Worm (Caenorhabditis elegans): ENCODE data around the gene Y56A3A.33.

Y56A3A.33 gene

DNA sequence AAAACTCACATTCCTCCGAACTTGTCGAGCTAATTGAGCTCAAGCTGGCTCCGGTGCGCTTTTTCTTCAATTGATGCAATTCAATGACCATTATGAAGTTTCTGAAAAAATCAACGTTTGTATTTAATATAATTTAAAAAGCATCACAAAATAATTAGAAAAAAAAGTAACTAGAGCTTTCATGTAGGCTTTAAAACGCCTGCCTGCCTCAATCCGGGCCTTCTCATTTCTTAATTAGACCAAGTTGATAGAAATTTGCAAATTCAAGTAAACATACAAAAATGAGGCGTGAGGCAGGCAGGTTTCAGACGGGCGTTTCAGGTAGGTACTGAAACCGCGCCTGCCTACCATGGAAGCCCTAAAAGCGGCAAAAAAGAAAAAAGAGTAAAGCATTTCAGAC lies at the start of gene Y56A3A.33:
Gene Y56A3A.33 (minus strand): TSS at position 101 of the 400 bp plus-strand sequence.
- no peak for TF ChIP-seq tag-97 (GFP tag; IDR thresholded peaks at IDR 0.05)

DNA sequence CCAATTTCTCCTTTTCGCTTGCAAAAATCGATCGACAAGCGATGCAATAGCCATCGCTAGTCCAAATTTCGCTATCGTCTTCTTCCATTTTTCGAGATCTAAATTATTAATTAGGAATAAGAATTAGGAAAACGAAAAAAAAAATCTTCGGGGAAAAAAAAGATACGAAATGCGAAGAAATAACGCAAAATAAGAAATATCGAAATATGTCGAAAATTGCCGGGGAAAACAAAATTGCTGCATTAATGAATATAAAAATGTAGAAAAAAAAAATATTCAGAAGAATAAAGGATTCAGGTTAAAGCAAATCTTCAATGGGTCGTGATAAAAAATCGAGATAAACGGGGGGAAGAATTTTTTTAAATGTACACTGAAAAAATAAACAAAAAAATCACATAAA lies 49.5 kb upstream of the Y56A3A.33 start, which contains the start of gene Y79H2A.3:
Gene Y79H2A.3 (minus strand): TSS at position 101 of the 400 bp plus-strand sequence.
- no peak for TF ChIP-seq tag-97 (GFP tag; IDR thresholded peaks at IDR 0.05)
- no peak for TF ChIP-seq lin-39 (tag; optimal IDR thresholded peaks at IDR 0.05)
- no peak for TF ChIP-seq lin-15B (tag; optimal IDR thresholded peaks at IDR 0.05)
- TF ChIP-seq arid-1 (GFP tag; conservative IDR thresholded peaks at IDR 0.05): no peak
- TF ChIP-seq nhr-77 (tag; optimal IDR thresholded peaks at IDR 0.05): no peak
- no peak for TF ChIP-seq F44E2.7 (GFP tag; IDR thresholded peaks at IDR 0.05)
- no peak for TF ChIP-seq ama-1 (optimal IDR thresholded peaks at IDR 0.05)
- no peak for TF ChIP-seq lim-7 (GFP tag; IDR thresholded peaks at IDR 0.05)
- TF ChIP-seq rbr-2 (tag; optimal IDR thresholded peaks at IDR 0.05): no peak
- no peak for TF ChIP-seq gei-8 (GFP tag; optimal IDR thresholded peaks at IDR 0.05)
- no peak for TF ChIP-seq R02D3.7 (tag; optimal IDR thresholded peaks at IDR 0.05)
- TF ChIP-seq skn-1 (tag; optimal IDR thresholded peaks at IDR 0.05): no peak
- no peak for TF ChIP-seq hlh-30 (tag; optimal IDR thresholded peaks at IDR 0.05; ENCODE audit: insufficient read depth)

DNA sequence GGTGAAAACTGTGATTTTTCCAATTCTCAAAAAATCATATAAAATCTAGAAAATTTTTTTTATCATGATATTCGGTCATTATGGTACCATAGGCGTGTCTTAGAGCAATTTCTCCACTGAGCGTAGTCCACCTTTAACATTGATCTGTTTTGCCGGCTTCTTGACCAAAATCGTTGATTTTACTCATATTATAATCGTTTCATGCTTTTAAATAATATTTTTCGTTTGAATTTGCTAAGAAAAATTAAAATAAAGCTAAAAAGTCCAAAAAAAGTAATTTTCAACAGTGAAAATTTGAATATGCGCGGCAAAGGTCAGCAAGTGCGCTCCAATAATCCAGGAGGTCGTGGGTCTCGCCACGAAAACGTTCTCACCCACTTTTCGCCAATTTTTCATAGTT lies 38.2 kb upstream of the Y56A3A.33 start, which contains the start of gene Y79H2A.4:
Gene Y79H2A.4 (plus strand): TSS at position 301 of the 400 bp plus-strand sequence.
- TF ChIP-seq lir-3 (tag; optimal IDR thresholded peaks at IDR 0.05): no peak
- no peak for TF ChIP-seq ctbp-1 (GFP tag; IDR thresholded peaks at IDR 0.05)
- TF ChIP-seq daf-12 (tag; optimal IDR thresholded peaks at IDR 0.05): no peak
- TF ChIP-seq zfp-3 (GFP tag; conservative IDR thresholded peaks at IDR 0.05): no peak

DNA sequence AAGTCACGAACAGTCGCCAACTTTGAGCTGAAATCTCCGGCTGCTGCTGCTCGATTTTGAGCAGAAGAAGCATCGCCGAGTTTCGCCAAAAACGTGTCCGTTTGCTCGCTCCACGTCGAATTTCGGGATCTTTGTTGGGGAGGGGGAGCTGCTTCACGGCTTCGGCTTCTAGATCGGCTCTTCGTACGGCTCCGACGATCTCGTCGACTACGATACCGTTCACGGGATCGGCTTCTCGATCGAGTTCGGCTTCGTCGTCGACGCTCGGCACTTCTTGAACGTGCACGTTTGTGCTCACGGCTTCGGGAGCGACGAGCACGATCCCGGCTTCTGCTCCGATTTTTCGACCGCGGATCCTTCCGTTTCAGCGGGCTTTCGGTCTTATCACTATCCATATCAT lies 34.5 kb upstream of the Y56A3A.33 start:
- TF ChIP-seq dpl-1 (GFP tag; optimal IDR thresholded peaks at IDR 0.05): no peak
- no peak for TF ChIP-seq madf-9 (GFP tag; conservative IDR thresholded peaks at IDR 0.05)
- TF ChIP-seq set-16 (GFP tag; IDR thresholded peaks at IDR 0.05): peak; percentile 88

DNA sequence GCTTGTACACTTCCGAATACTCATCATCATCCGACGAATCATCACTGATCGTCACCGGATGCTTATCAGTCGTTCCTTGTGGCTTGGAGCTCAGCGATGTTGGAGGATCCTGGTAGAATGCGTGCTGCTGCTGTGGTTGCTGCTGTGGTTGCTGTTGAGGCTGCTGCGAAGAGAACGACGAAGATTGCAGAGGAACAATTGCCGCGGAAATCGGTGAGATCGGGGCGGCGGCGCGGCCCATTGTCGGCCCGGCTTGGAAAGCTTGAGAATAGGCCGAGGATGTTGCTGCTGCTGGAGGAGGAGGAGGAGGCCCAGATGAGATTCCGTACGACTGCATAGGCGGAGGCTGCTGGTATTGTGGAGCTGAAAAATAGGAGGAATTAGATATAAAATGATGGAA lies 31.6 kb upstream of the Y56A3A.33 start:
- TF ChIP-seq Y5F2A.4 (GFP tag; optimal IDR thresholded peaks at IDR 0.05): no peak
- TF ChIP-seq unc-62 (GFP tag; optimal IDR thresholded peaks at IDR 0.05 in 1 of 2): peak in 1 of 2 experiments; percentile 13
- no peak for TF ChIP-seq unc-62 (tag; optimal IDR thresholded peaks at IDR 0.05)
- no peak for TF ChIP-seq aly-2 (tag; optimal IDR thresholded peaks at IDR 0.05)
- TF ChIP-seq ZK546.5 (tag; optimal IDR thresholded peaks at IDR 0.05): no peak
- TF ChIP-seq sdz-12 (GFP tag; optimal IDR thresholded peaks at IDR 0.05): peak; percentile 26
- TF ChIP-seq ceh-28 (tag; optimal IDR thresholded peaks at IDR 0.05): no peak
- TF ChIP-seq dmd-9 (GFP tag; IDR thresholded peaks at IDR 0.05): no peak
- no peak for TF ChIP-seq daf-19 (GFP tag; conservative IDR thresholded peaks at IDR 0.05)
- TF ChIP-seq ceh-62 (tag; optimal IDR thresholded peaks at IDR 0.05): no peak
- TF ChIP-seq nhr-237 (tag; optimal IDR thresholded peaks at IDR 0.05): no peak
- no peak for TF ChIP-seq F10B5.3 (tag; optimal IDR thresholded peaks at IDR 0.05)
- peak; percentile 90 for TF ChIP-seq set-16 (GFP tag; IDR thresholded peaks at IDR 0.05)
- peak; percentile 86 for TF ChIP-seq aha-1 (tag)

DNA sequence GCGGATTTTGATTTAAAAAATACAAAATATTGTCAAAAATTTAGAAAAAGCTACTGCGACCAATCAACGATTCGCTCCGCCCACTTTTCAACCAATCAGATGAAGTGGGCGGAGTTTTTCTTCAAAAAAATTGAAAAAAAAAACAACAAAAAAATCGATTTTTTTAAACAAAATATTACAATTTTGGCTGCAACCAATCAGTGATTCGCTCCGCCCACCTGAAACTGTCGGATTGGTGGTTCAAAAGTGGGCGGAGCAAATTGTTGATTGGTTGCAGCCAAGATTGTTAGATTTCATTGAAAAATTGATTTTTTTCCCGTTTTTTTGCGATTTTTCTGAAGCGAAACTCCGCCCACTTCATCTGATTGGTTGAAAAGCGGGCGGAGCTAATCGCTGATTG lies 30.5 kb upstream of the Y56A3A.33 start:
- no peak for TF ChIP-seq nhr-25 (tag; optimal IDR thresholded peaks at IDR 0.05; ENCODE audit: borderline replicate concordance, insufficient read depth)
